Fruit fly (Drosophila melanogaster): ENCODE data around the gene CG12708.

The CG12708 gene

DNA sequence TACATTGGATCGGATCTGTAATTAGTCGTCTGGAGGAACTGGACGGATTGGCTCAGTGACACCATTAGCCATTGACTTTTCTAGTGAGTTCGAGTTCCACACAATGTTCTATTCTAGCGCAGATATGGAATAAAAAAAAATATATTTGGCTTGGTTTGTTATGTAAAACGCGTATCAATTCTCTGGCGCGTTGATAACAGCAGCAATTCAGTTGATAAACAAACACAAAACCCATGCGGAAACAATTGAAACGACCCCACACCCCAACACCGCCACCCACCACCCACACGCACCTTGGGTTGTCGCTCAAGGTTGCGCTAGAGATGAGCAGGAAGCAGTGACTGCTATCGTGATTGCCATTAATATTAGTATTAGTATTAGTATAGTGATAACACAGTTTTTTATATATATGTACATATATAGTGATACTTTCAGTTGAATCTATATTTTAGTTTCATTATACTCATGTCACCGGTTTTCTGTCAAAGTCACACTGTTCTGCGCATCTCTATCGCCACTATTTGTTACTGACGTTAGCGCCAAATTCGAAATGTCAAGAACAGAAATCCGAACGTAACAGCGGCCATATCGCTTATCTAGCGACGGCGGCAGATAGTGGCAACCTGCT is 22.4 kb downstream of the CG12708 start (continued):
- no peak for TF ChIP-seq HLH4C (GFP tag; IDR thresholded peaks at IDR 0.05; ENCODE audit: partially characterized antibody)
- peak; percentile 93 for TF ChIP-seq CG11456 (GFP tag; IDR thresholded peaks at IDR 0.05)
- TF ChIP-seq CG2875 (GFP tag; optimal IDR thresholded peaks at IDR 0.05) = peak; percentile 77
- peak; percentile 92 for TF ChIP-seq CG9727 (GFP tag; optimal IDR thresholded peaks at IDR 0.05)
- peak; percentile 89 for TF ChIP-seq CG9215 (GFP tag; IDR thresholded peaks at IDR 0.05)
- no peak for TF ChIP-seq tx (GFP tag; optimal IDR thresholded peaks at IDR 0.05)
- peak; percentile 80 for TF ChIP-seq CG31388 (GFP tag; optimal IDR thresholded peaks at IDR 0.05)
- TF ChIP-seq CG14014 (GFP tag; IDR thresholded peaks at IDR 0.05) = peak; percentile 96
- peak; percentile 69 for TF ChIP-seq twi (tag; optimal IDR thresholded peaks at IDR 0.05)
- peak; percentile 93 for TF ChIP-seq CG12391 (tag; optimal IDR thresholded peaks at IDR 0.05)
- peak; percentile 80 for TF ChIP-seq GATAe (GFP tag; conservative IDR thresholded peaks at IDR 0.05)
- peak; percentile 96 for TF ChIP-seq Xrp1 (GFP tag; IDR thresholded peaks at IDR 0.05)
- TF ChIP-seq CG3995 (GFP tag; optimal IDR thresholded peaks at IDR 0.05) = peak; percentile 99
- TF ChIP-seq CG11560 (tag; IDR thresholded peaks at IDR 0.05) = peak; percentile 85
- peak; percentile 93 for TF ChIP-seq CG6175 (GFP tag; IDR thresholded peaks at IDR 0.05)
- 0 out of 2 replicates have a peak, but pooled peaks have one; percentile 16 for TF ChIP-seq inv (GFP tag; IDR thresholded peaks at IDR 0.05; ENCODE audit: partially characterized antibody)
- TF ChIP-seq Myb (GFP tag; optimal IDR thresholded peaks at IDR 0.05) = no peak
- TF ChIP-seq bigmax (GFP tag; optimal IDR thresholded peaks at IDR 0.05) = peak; percentile 3
- peak; percentile 86 for TF ChIP-seq fd3F (GFP tag; optimal IDR thresholded peaks at IDR 0.05)
- TF ChIP-seq CG18619 (GFP tag; optimal IDR thresholded peaks at IDR 0.05) = peak; percentile 87
- peak; percentile 97 for TF ChIP-seq CG32532 (GFP tag; IDR thresholded peaks at IDR 0.05)
- peak; percentile 82 for TF ChIP-seq wor (GFP tag; IDR thresholded peaks at IDR 0.05)
- TF ChIP-seq CG3838 (GFP tag; optimal IDR thresholded peaks at IDR 0.05) = peak; percentile 47
- peak; percentile 72 for TF ChIP-seq run (tag; optimal IDR thresholded peaks at IDR 0.05)
- TF ChIP-seq tin (GFP tag; optimal IDR thresholded peaks at IDR 0.05) = peak; percentile 93
- TF ChIP-seq CG17186 (GFP tag; optimal IDR thresholded peaks at IDR 0.05) = peak; percentile 78
- peak; percentile 4 for TF ChIP-seq luna (GFP tag; optimal IDR thresholded peaks at IDR 0.05)
- TF ChIP-seq CG4404 (GFP tag; IDR thresholded peaks at IDR 0.05) = peak; percentile 90
- TF ChIP-seq Lhr (GFP tag; optimal IDR thresholded peaks at IDR 0.05) = peak; percentile 43
- peak; percentile 69; the same call in 1 of the 2 replicates for TF ChIP-seq Poxn (GFP tag; IDR thresholded peaks at IDR 0.05)
- TF ChIP-seq CG4282 (GFP tag; optimal IDR thresholded peaks at IDR 0.05) = no peak
- peak; percentile 57 for TF ChIP-seq Bdp1 (GFP tag; optimal IDR thresholded peaks at IDR 0.05)
- TF ChIP-seq CG7556 (GFP tag; optimal IDR thresholded peaks at IDR 0.05) = peak; percentile 92
- TF ChIP-seq CG7271 (tag; optimal IDR thresholded peaks at IDR 0.05) = peak; percentile 79
- no peak for TF ChIP-seq crc (GFP tag; optimal IDR thresholded peaks at IDR 0.05)
- no peak for TF ChIP-seq ac (GFP tag; optimal IDR thresholded peaks at IDR 0.05)
- TF ChIP-seq Awh (GFP tag; IDR thresholded peaks at IDR 0.05) = peak; percentile 81
- TF ChIP-seq CrebB (tag; optimal IDR thresholded peaks at IDR 0.05) = peak; percentile 78
- TF ChIP-seq en (GFP tag; optimal IDR thresholded peaks at IDR 0.05) = no peak
- peak; percentile 97 for TF ChIP-seq CG10543 (GFP tag; optimal IDR thresholded peaks at IDR 0.05)
- TF ChIP-seq gsb (GFP tag; IDR thresholded peaks at IDR 0.05) = peak; percentile 90
- TF ChIP-seq br (optimal IDR thresholded peaks at IDR 0.05) = no peak
- TF ChIP-seq sim (GFP tag; IDR thresholded peaks at IDR 0.05) = peak; percentile 82
- TF ChIP-seq danr (GFP tag; IDR thresholded peaks at IDR 0.05) = peak; percentile 84
- TF ChIP-seq Trl (optimal IDR thresholded peaks at IDR 0.05) = no peak
- TF ChIP-seq Trl (GFP tag; optimal IDR thresholded peaks at IDR 0.05) = peak; percentile 58
- TF ChIP-seq emc (GFP tag; optimal IDR thresholded peaks at IDR 0.05) = no peak
- TF ChIP-seq Stat92E (GFP tag; optimal IDR thresholded peaks at IDR 0.05) = peak in 1 of 3 experiments; percentile 47
- TF ChIP-seq dan (GFP tag; IDR thresholded peaks at IDR 0.05) = peak; percentile 75
- peak; percentile 94 for TF ChIP-seq dmrt99B (tag; optimal IDR thresholded peaks at IDR 0.05)
- no peak for TF ChIP-seq Kr (GFP tag; optimal IDR thresholded peaks at IDR 0.05)
